Fruit fly (Drosophila melanogaster) whole organism, embryonic: Measurements from ENCODE around the gene att-ORFB.

Experiments
- Atf3 ChIP-seq: fragments of 200-800 bp; sonication (Bioruptor generic); optimal IDR thresholded peaks from 3 replicates; lab custom pipeline; 2016; ENCODE audit warnings: missing biosample characterization, missing genetic modification characterization
- CG10267 ChIP-seq: fragments of 200-800 bp; sonication (Bioruptor generic); optimal IDR thresholded peaks from 2 replicates; lab custom pipeline; 2018; ENCODE audit warnings: missing biosample characterization, mild to moderate bottlenecking, missing genetic modification characterization, moderate library complexity
- CG10462 ChIP-seq: fragments of 200-800 bp; sonication (Bioruptor generic); optimal IDR thresholded peaks from 2 replicates; lab custom pipeline; 2016; ENCODE audit warnings: missing biosample characterization, missing genetic modification characterization
- CG11247 ChIP-seq: fragments of 200-800 bp; sonication (Bioruptor generic); IDR thresholded peaks from 2 replicates; pipeline ENCODE4 v1.3.6; 2022; ENCODE audit warnings: missing biosample characterization, missing genetic modification characterization
- CG11398 ChIP-seq: fragments of 200-800 bp; sonication (Bioruptor generic); optimal IDR thresholded peaks from 2 replicates; lab custom pipeline; 2016; ENCODE audit warnings: missing biosample characterization, missing genetic modification characterization
- CG12744 ChIP-seq: fragments of 200-800 bp; sonication (Bioruptor generic); optimal IDR thresholded peaks from 2 replicates; lab custom pipeline; 2016; ENCODE audit warnings: missing biosample characterization, missing genetic modification characterization
- CG14050 ChIP-seq: fragments of 200-800 bp; sonication (Bioruptor generic); IDR thresholded peaks from 3 replicates; pipeline ENCODE4 v1.3.6; 2022; ENCODE audit warnings: missing biosample characterization, missing genetic modification characterization
- CG1647 ChIP-seq: fragments of 200-800 bp; sonication (Bioruptor generic); optimal IDR thresholded peaks from 3 replicates; lab custom pipeline; 2016; ENCODE audit warnings: missing biosample characterization, missing genetic modification characterization
- CG17359 ChIP-seq: fragments of 200-800 bp; sonication (Bioruptor generic); optimal IDR thresholded peaks from 3 replicates; lab custom pipeline; 2018; ENCODE audit warnings: missing biosample characterization, mild to moderate bottlenecking, missing genetic modification characterization, moderate library complexity
- CG17361 ChIP-seq: fragments of 200-800 bp; sonication (Bioruptor generic); IDR thresholded peaks from 3 replicates; pipeline ENCODE4 v1.3.6; 2022; ENCODE audit warnings: missing biosample characterization, missing genetic modification characterization
- CG18764 ChIP-seq: fragments of 200-800 bp; sonication (Bioruptor generic); optimal IDR thresholded peaks from 3 replicates; lab custom pipeline; 2016; ENCODE audit warnings: missing biosample characterization, missing genetic modification characterization
- CG2120 ChIP-seq: fragments of 200-800 bp; sonication (Bioruptor generic); optimal IDR thresholded peaks from 3 replicates; lab custom pipeline; 2016; ENCODE audit warnings: missing biosample characterization, missing genetic modification characterization
- CG30020 ChIP-seq: fragments of 200-800 bp; optimal IDR thresholded peaks from 2 replicates; lab custom pipeline; 2019; ENCODE audit warnings: missing biosample characterization, mild to moderate bottlenecking, missing genetic modification characterization, moderate library complexity
- CG32772 ChIP-seq: fragments of 200-800 bp; sonication (Bioruptor generic); IDR thresholded peaks from 2 replicates; pipeline ENCODE4 v1.3.6; 2022; ENCODE audit warnings: missing biosample characterization, missing genetic modification characterization
- CG33557 ChIP-seq: fragments of 200-800 bp; sonication (Bioruptor generic); optimal IDR thresholded peaks from 2 replicates; lab custom pipeline; 2019; ENCODE audit warnings: missing biosample characterization, mild to moderate bottlenecking, missing genetic modification characterization, moderate library complexity
- CG3838 ChIP-seq: fragments of 200-800 bp; sonication (Bioruptor generic); optimal IDR thresholded peaks from 3 replicates; lab custom pipeline; 2016; ENCODE audit warnings: missing biosample characterization, missing genetic modification characterization
- CG6689 ChIP-seq: fragments of 200-800 bp; sonication (Bioruptor generic); IDR thresholded peaks from 2 replicates; pipeline ENCODE4 v1.3.6; 2022; ENCODE audit warnings: missing biosample characterization, missing genetic modification characterization
- CG6765 ChIP-seq: fragments of 200-800 bp; sonication (Bioruptor generic); optimal IDR thresholded peaks from 3 replicates; lab custom pipeline; 2017; ENCODE audit warnings: missing biosample characterization, mild to moderate bottlenecking, missing genetic modification characterization
- CG7928 ChIP-seq: fragments of 200-800 bp; sonication (Bioruptor generic); optimal IDR thresholded peaks from 2 replicates; lab custom pipeline; 2017; ENCODE audit warnings: missing biosample characterization, mild to moderate bottlenecking, missing genetic modification characterization
- CG7987 ChIP-seq: fragments of 200-800 bp; sonication (Bioruptor generic); optimal IDR thresholded peaks from 2 replicates; lab custom pipeline; 2018; ENCODE audit warnings: missing biosample characterization, mild to moderate bottlenecking, missing genetic modification characterization, moderate library complexity
- CG9727 ChIP-seq: fragments of 200-800 bp; sonication (Bioruptor generic); optimal IDR thresholded peaks from 3 replicates; lab custom pipeline; 2017; ENCODE audit warnings: missing biosample characterization, mild to moderate bottlenecking, missing genetic modification characterization
- CG9876 ChIP-seq: fragments of 200-800 bp; sonication (Bioruptor generic); optimal IDR thresholded peaks from 2 replicates; lab custom pipeline; 2016; ENCODE audit warnings: missing biosample characterization, missing genetic modification characterization
- CTCF ChIP-seq: fragments of 200-800 bp; sonication (Bioruptor generic); optimal IDR thresholded peaks from 2 replicates; lab custom pipeline; 2017; ENCODE audit warnings: missing biosample characterization, mild to moderate bottlenecking, missing genetic modification characterization, moderate library complexity
- D19B ChIP-seq: fragments of 200-800 bp; sonication (Bioruptor generic); optimal IDR thresholded peaks from 2 replicates; lab custom pipeline; 2017; ENCODE audit warnings: missing biosample characterization, mild to moderate bottlenecking, missing genetic modification characterization
- Dbx ChIP-seq: fragments of 200-800 bp; sonication (Bioruptor generic); IDR thresholded peaks from 3 replicates; pipeline ENCODE4 v1.3.6; 2022; ENCODE audit warnings: missing biosample characterization, missing genetic modification characterization
- Dek ChIP-seq: fragments of 200-800 bp; sonication (Bioruptor generic); optimal IDR thresholded peaks from 3 replicates; lab custom pipeline; 2019; ENCODE audit warnings: missing biosample characterization, mild to moderate bottlenecking, missing genetic modification characterization, moderate library complexity
- Dip3 ChIP-seq: fragments of 200-800 bp; sonication (Bioruptor generic); optimal IDR thresholded peaks from 3 replicates; lab custom pipeline; 2016; ENCODE audit warnings: missing biosample characterization, missing genetic modification characterization
- H2.0 ChIP-seq: fragments of 200-800 bp; sonication (Bioruptor generic); IDR thresholded peaks from 2 replicates; pipeline ENCODE4 v1.3.6; 2022; ENCODE audit warnings: missing biosample characterization, missing genetic modification characterization
- Hey ChIP-seq: fragments of 200-800 bp; sonication (Bioruptor generic); optimal IDR thresholded peaks from 3 replicates; lab custom pipeline; 2018; ENCODE audit warnings: missing biosample characterization, mild to moderate bottlenecking, missing genetic modification characterization
- MESR4 ChIP-seq: fragments of 200-800 bp; sonication (Bioruptor generic); optimal IDR thresholded peaks from 2 replicates; lab custom pipeline; 2018; ENCODE audit warnings: missing biosample characterization, mild to moderate bottlenecking, missing genetic modification characterization, moderate library complexity
- NC2α ChIP-seq: fragments of 200-800 bp; sonication (Bioruptor generic); optimal IDR thresholded peaks from 2 replicates; lab custom pipeline; 2016; ENCODE audit warnings: missing biosample characterization, missing genetic modification characterization
- Neu2 ChIP-seq: fragments of 200-800 bp; sonication (Bioruptor generic); optimal IDR thresholded peaks from 3 replicates; lab custom pipeline; 2016; ENCODE audit warnings: missing biosample characterization, missing genetic modification characterization, borderline replicate concordance
- Rfx ChIP-seq: fragments of 200-800 bp; sonication (Bioruptor generic); IDR thresholded peaks from 2 replicates; pipeline ENCODE4 v1.3.6; 2022; ENCODE audit warnings: missing biosample characterization, missing genetic modification characterization
- Sox100B ChIP-seq: fragments of 200-800 bp; sonication (Bioruptor generic); optimal IDR thresholded peaks from 3 replicates; lab custom pipeline; 2018; ENCODE audit warnings: missing biosample characterization, mild to moderate bottlenecking, missing genetic modification characterization
- Trl ChIP-seq, 3 experiments: fragments of >200 bp in 2 of 3; fragments of 200-800 bp in 1 of 3; sonication (Bioruptor generic) in 1 of 3; optimal IDR thresholded peaks; 2 replicates in 1 of 3; 3 replicates in 2 of 3; lab custom pipeline; 2016 to 2017; ENCODE audit warnings: missing biosample characterization in 1 of 3, missing genetic modification characterization in 1 of 3
- ase ChIP-seq: fragments of 200-800 bp; sonication (Bioruptor generic); IDR thresholded peaks from 3 replicates; pipeline ENCODE4 v1.3.6; 2022; ENCODE audit warnings: missing biosample characterization, missing genetic modification characterization
- dati ChIP-seq: fragments of 200-800 bp; sonication (Bioruptor generic); IDR thresholded peaks from 2 replicates; pipeline ENCODE4 v1.3.6; 2022; ENCODE audit warnings: missing biosample characterization, missing genetic modification characterization
- esg ChIP-seq: fragments of 200-800 bp; sonication (Bioruptor generic); conservative IDR thresholded peaks from 2 replicates; pipeline ENCODE4 v1.3.6; 2022; ENCODE audit warnings: missing biosample characterization, missing genetic modification characterization
- h ChIP-seq: fragments of >200 bp; optimal IDR thresholded peaks from 2 replicates; lab custom pipeline; 2017
- ham ChIP-seq: fragments of 200-800 bp; sonication (Bioruptor generic); IDR thresholded peaks from 2 replicates; pipeline ENCODE4 v1.3.6; 2022; ENCODE audit warnings: missing biosample characterization, missing genetic modification characterization
- pnt ChIP-seq: fragments of 200-800 bp; sonication (Bioruptor generic); optimal IDR thresholded peaks from 3 replicates; lab custom pipeline; 2016; ENCODE audit warnings: missing biosample characterization, missing genetic modification characterization
- sisA ChIP-seq: fragments of 200-800 bp; sonication (Bioruptor generic); IDR thresholded peaks from 2 replicates; pipeline ENCODE4 v1.3.6; 2022; ENCODE audit warnings: missing biosample characterization, missing genetic modification characterization
- slou ChIP-seq: fragments of 200-800 bp; sonication (Bioruptor generic); optimal IDR thresholded peaks from 3 replicates; lab custom pipeline; 2016; ENCODE audit warnings: missing biosample characterization, missing genetic modification characterization
- sna ChIP-seq: fragments of 200-800 bp; sonication (Bioruptor generic); IDR thresholded peaks from 2 replicates; pipeline ENCODE4 v1.3.6; 2022; ENCODE audit warnings: missing biosample characterization, missing genetic modification characterization; ENCODE audit not compliant: partially characterized antibody
- so ChIP-seq: fragments of 200-800 bp; sonication (Bioruptor generic); IDR thresholded peaks from 3 replicates; pipeline ENCODE4 v1.3.6; 2022; ENCODE audit warnings: missing biosample characterization, missing genetic modification characterization
- tna ChIP-seq: fragments of 200-800 bp; sonication (Bioruptor generic); IDR thresholded peaks from 2 replicates; pipeline ENCODE4 v1.3.6; 2022; ENCODE audit warnings: missing biosample characterization, missing genetic modification characterization; ENCODE audit not compliant: partially characterized antibody
- trem ChIP-seq: fragments of 200-800 bp; optimal IDR thresholded peaks from 3 replicates; lab custom pipeline; 2019; ENCODE audit warnings: missing biosample characterization, mild to moderate bottlenecking, missing genetic modification characterization, moderate library complexity
- tup ChIP-seq: fragments of 200-800 bp; sonication (Bioruptor generic); optimal IDR thresholded peaks from 2 replicates; lab custom pipeline; 2016; ENCODE audit warnings: missing biosample characterization, mild to moderate bottlenecking, missing genetic modification characterization, moderate library complexity
- twi ChIP-seq: fragments of 200-800 bp; optimal IDR thresholded peaks from 2 replicates; lab custom pipeline; 2019; ENCODE audit warnings: missing biosample characterization, mild to moderate bottlenecking, missing genetic modification characterization, moderate library complexity
- usp ChIP-seq: fragments of >200 bp; optimal IDR thresholded peaks from 2 replicates; lab custom pipeline; 2017; ENCODE audit warnings: missing biosample characterization, missing genetic modification characterization
- zf30C ChIP-seq: fragments of 200-800 bp; sonication (Bioruptor generic); optimal IDR thresholded peaks from 3 replicates; lab custom pipeline; 2018; ENCODE audit warnings: missing biosample characterization, mild to moderate bottlenecking, missing genetic modification characterization

The att-ORFB gene

DNA sequence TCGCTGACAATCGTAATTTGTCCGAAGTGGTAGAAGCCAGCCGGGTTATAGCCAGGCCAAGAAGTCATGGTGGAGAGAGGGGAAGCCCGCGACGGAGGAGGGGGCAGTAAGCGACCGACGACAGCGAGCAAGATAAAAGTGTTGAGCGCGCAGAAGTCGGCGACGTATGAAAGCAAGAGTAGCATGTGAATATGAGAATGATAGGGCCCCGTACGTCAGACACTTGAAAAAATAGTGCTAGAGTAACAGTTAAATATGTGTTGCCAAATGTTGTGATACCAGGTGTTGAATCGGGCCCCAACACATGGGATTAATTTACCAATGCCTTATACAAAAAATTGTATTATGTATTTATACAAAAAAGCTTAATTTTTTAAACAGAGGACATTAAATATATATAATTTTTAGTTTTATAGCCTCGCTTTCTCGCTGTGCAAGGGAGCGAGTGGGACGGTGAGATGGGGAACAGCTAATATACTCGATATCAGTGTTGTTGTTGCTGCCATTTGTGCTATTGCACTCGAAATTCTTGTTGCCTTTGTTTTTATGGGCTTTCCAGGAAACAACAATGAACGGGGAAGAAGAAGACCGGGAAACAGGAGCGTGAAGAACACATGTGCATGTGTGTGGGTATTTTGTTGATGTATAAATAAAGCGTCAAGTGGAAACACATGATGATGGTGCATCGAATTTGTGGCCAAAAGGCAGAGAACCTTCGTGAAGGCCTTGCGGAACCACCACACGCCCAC lies 4.2 kb downstream of the att-ORFB start (continued):
- TF ChIP-seq CG30020, result peak; percentile 44
- TF ChIP-seq CG11247, result peak; percentile 76
- no peak for TF ChIP-seq usp (GFP tag; lab: Kevin White, UChicago)
- peak; percentile 83 for TF ChIP-seq CG10267
- peak; percentile 80 for TF ChIP-seq CG6765 (GFP tag; lab: Kevin White, UChicago)
- peak; percentile 27 for TF ChIP-seq pnt (GFP tag; lab: Kevin White, UChicago)
- TF ChIP-seq CG17359, result peak; percentile 88
- TF ChIP-seq CG32772 (GFP tag; lab: Robert Waterston, UW), result peak; percentile 82
- TF ChIP-seq CG10462 (GFP tag; lab: Kevin White, UChicago), result peak; percentile 65
- TF ChIP-seq Hey, result peak; percentile 96
- TF ChIP-seq CG9727 (GFP tag; lab: Kevin White, UChicago), result peak; percentile 86
- no peak for TF ChIP-seq CG12744 (GFP tag; lab: Kevin White, UChicago)
- peak; percentile 83 for TF ChIP-seq CG2120 (GFP tag; lab: Kevin White, UChicago)
- TF ChIP-seq esg (GFP tag; lab: Robert Waterston, UW), result peak; percentile 85
- TF ChIP-seq tup (GFP tag; lab: Kevin White, UChicago), result peak; percentile 70
- peak; percentile 82 for TF ChIP-seq Sox100B (GFP tag; lab: Kevin White, UChicago)
- TF ChIP-seq Dip3 (GFP tag; lab: Kevin White, UChicago), result no peak
- TF ChIP-seq so, result peak; percentile 75
- no peak for TF ChIP-seq NC2α
- TF ChIP-seq slou (GFP tag; lab: Kevin White, UChicago), result peak; percentile 20
- peak; percentile 89 for TF ChIP-seq Rfx (GFP tag; lab: Robert Waterston, UW)
- peak; percentile 99 for TF ChIP-seq twi (tag; lab: Kevin White, UChicago)
- TF ChIP-seq CG14050 (GFP tag; lab: Robert Waterston, UW), result peak; percentile 74
- TF ChIP-seq MESR4 (GFP tag; lab: Kevin White, UChicago), result no peak
- no peak for TF ChIP-seq CTCF
- peak; percentile 85 for TF ChIP-seq CG17361 (GFP tag; lab: Robert Waterston, UW)
- peak; percentile 81 for TF ChIP-seq trem (tag; lab: Kevin White, UChicago)
- TF ChIP-seq ase, result peak; percentile 70; the same call in 2 of the 3 replicates
- TF ChIP-seq Atf3 (GFP tag; lab: Kevin White, UChicago), result peak; percentile 18
- TF ChIP-seq Dek, result peak; percentile 67
- TF ChIP-seq dati (GFP tag; lab: Robert Waterston, UW), result peak; percentile 62; the same call in 1 of the 2 replicates
- peak; percentile 89 for TF ChIP-seq CG6689
- TF ChIP-seq CG3838 (GFP tag; lab: Kevin White, UChicago), result peak; percentile 41
- peak; percentile 90 for TF ChIP-seq Dbx (GFP tag; lab: Robert Waterston, UW)
- peak; percentile 85 for TF ChIP-seq sisA (GFP tag; lab: Robert Waterston, UW)
- 0 out of 2 replicates have a peak, but pooled peaks have one; percentile 8 for TF ChIP-seq ham (GFP tag; lab: Robert Waterston, UW)
- peak; percentile 1 for TF ChIP-seq CG1647 (GFP tag; lab: Kevin White, UChicago)
- TF ChIP-seq D19B (GFP tag; lab: Kevin White, UChicago), result peak; percentile 64
- TF ChIP-seq Neu2, result no peak
- TF ChIP-seq CG7987, result peak; percentile 47
- peak; percentile 97 for TF ChIP-seq zf30C
- TF ChIP-seq tna (GFP tag; lab: Robert Waterston, UW), result no peak
- no peak for TF ChIP-seq h (lab: Kevin White, UChicago)
- TF ChIP-seq CG7928 (GFP tag; lab: Kevin White, UChicago), result peak; percentile 27
- no peak for TF ChIP-seq Trl (optimal IDR thresholded peaks at IDR 0.05; lab: Kevin White, UChicago)
- TF ChIP-seq Trl (GFP tag; optimal IDR thresholded peaks at IDR 0.05; lab: Kevin White, UChicago), result no peak
- peak; percentile 72; the same call in 1 of the 2 replicates for TF ChIP-seq H2.0 (GFP tag; lab: Robert Waterston, UW)
- TF ChIP-seq CG9876, result no peak
- TF ChIP-seq CG33557 (GFP tag; lab: Kevin White, UChicago), result peak; percentile 76
- TF ChIP-seq CG11398 (GFP tag; lab: Kevin White, UChicago), result no peak
- peak; percentile 66 for TF ChIP-seq CG18764 (GFP tag; lab: Kevin White, UChicago)
- no peak for TF ChIP-seq sna (GFP tag; lab: Robert Waterston, UW)
